Fruit fly (Drosophila melanogaster) whole organism, embryonic: ENCODE measurements around the gene Hr96.
A peak's percentile ranks its signal among the peaks of the same experiment; 100 is the strongest.

Source experiments
- Atf3 ChIP-seq: fragments of 200-800 bp; sonication (Bioruptor generic); optimal IDR thresholded peaks from 3 replicates; lab custom pipeline; 2016; ENCODE audit warnings: missing biosample characterization, missing genetic modification characterization
- CG12299 ChIP-seq: fragments of 200-800 bp; sonication (Bioruptor generic); optimal IDR thresholded peaks from 2 replicates; lab custom pipeline; 2018; ENCODE audit warnings: missing biosample characterization, mild to moderate bottlenecking, missing genetic modification characterization
- CG12659 ChIP-seq: fragments of 200-800 bp; sonication (Bioruptor generic); optimal IDR thresholded peaks from 3 replicates; lab custom pipeline; 2017; ENCODE audit warnings: mild to moderate bottlenecking, missing biosample characterization, missing genetic modification reagents, missing genetic modification characterization
- CG12769 ChIP-seq: fragments of 200-800 bp; sonication (Bioruptor generic); optimal IDR thresholded peaks from 2 replicates; lab custom pipeline; 2019; ENCODE audit warnings: missing biosample characterization, mild to moderate bottlenecking, missing genetic modification characterization, moderate library complexity
- CG13296 ChIP-seq: fragments of 200-800 bp; sonication (Bioruptor generic); optimal IDR thresholded peaks from 3 replicates; lab custom pipeline; 2018; ENCODE audit warnings: missing biosample characterization, mild to moderate bottlenecking, missing genetic modification characterization
- CG14050 ChIP-seq: fragments of 200-800 bp; sonication (Bioruptor generic); IDR thresholded peaks from 3 replicates; pipeline ENCODE4 v1.3.6; 2022; ENCODE audit warnings: missing biosample characterization, missing genetic modification characterization
- CG14860 ChIP-seq: fragments of 200-800 bp; sonication (Bioruptor generic); IDR thresholded peaks from 3 replicates; pipeline ENCODE4 v1.3.6; 2022; ENCODE audit warnings: missing biosample characterization, missing genetic modification characterization; ENCODE audit not compliant: partially characterized antibody
- CG15269 ChIP-seq: fragments of 200-800 bp; sonication (Bioruptor generic); optimal IDR thresholded peaks from 2 replicates; lab custom pipeline; 2018; ENCODE audit warnings: missing biosample characterization, mild to moderate bottlenecking, missing genetic modification characterization, moderate library complexity
- CG15479 ChIP-seq: fragments of 200-800 bp; sonication (Bioruptor generic); optimal IDR thresholded peaks from 3 replicates; lab custom pipeline; 2019; ENCODE audit warnings: missing biosample characterization, mild to moderate bottlenecking, missing genetic modification characterization, moderate library complexity
- CG30431 ChIP-seq: fragments of 200-800 bp; sonication (Bioruptor generic); optimal IDR thresholded peaks from 2 replicates; lab custom pipeline; 2017; ENCODE audit warnings: missing biosample characterization, missing genetic modification characterization
- CG31365 ChIP-seq: fragments of 200-800 bp; sonication (Bioruptor generic); optimal IDR thresholded peaks from 2 replicates; lab custom pipeline; 2018; ENCODE audit warnings: missing biosample characterization, mild to moderate bottlenecking, missing genetic modification characterization
- CG3163 ChIP-seq: fragments of 200-800 bp; sonication (Bioruptor generic); optimal IDR thresholded peaks from 3 replicates; lab custom pipeline; 2016; ENCODE audit warnings: missing biosample characterization, missing genetic modification characterization
- CG5180 ChIP-seq: fragments of 200-800 bp; sonication (Bioruptor generic); optimal IDR thresholded peaks from 3 replicates; lab custom pipeline; 2017; ENCODE audit warnings: missing biosample characterization, missing genetic modification characterization, mild to moderate bottlenecking, moderate library complexity, missing genetic modification reagents
- CG8290 ChIP-seq, 3 experiments: fragments of 200-800 bp; sonication (Bioruptor generic); optimal IDR thresholded peaks; 2 replicates each; lab custom pipeline; 2016 to 2019; ENCODE audit warnings: missing biosample characterization in 3 of 3, missing genetic modification characterization in 3 of 3, mild to moderate bottlenecking in 2 of 3, moderate library complexity in 1 of 3
- CG8924 ChIP-seq: fragments of 200-800 bp; optimal IDR thresholded peaks from 3 replicates; lab custom pipeline; 2019; ENCODE audit warnings: missing biosample characterization, mild to moderate bottlenecking, missing genetic modification characterization, moderate library complexity
- CHES-1-like ChIP-seq: fragments of 200-800 bp; sonication (Bioruptor generic); optimal IDR thresholded peaks from 2 replicates; lab custom pipeline; 2016; ENCODE audit warnings: missing biosample characterization, missing genetic modification characterization
- Eip74EF ChIP-seq, 2 experiments: fragments of 200-800 bp in 1 of 2; fragments of >200 bp in 1 of 2; sonication (Bioruptor generic) in 1 of 2; optimal IDR thresholded peaks; 2 replicates each; lab custom pipeline; 2017 to 2019; ENCODE audit warnings: missing biosample characterization in 2 of 2, missing genetic modification characterization in 2 of 2, mild to moderate bottlenecking in 1 of 2, moderate library complexity in 1 of 2
- Ets97D ChIP-seq: fragments of 200-800 bp; sonication (Bioruptor generic); optimal IDR thresholded peaks from 3 replicates; lab custom pipeline; 2016; ENCODE audit warnings: missing biosample characterization, missing genetic modification characterization
- Fer1 ChIP-seq: fragments of 200-800 bp; sonication (Bioruptor generic); optimal IDR thresholded peaks from 2 replicates; lab custom pipeline; 2017; ENCODE audit warnings: missing biosample characterization, mild to moderate bottlenecking, missing genetic modification characterization
- Fer3 ChIP-seq: fragments of 200-800 bp; sonication (Bioruptor generic); optimal IDR thresholded peaks from 2 replicates; lab custom pipeline; 2018; ENCODE audit warnings: missing biosample characterization, mild to moderate bottlenecking, missing genetic modification characterization, moderate library complexity
- HmgD ChIP-seq: fragments of 200-800 bp; sonication (Bioruptor generic); optimal IDR thresholded peaks from 3 replicates; lab custom pipeline; 2016; ENCODE audit warnings: missing biosample characterization, missing genetic modification characterization
- Hr39 ChIP-seq: fragments of >200 bp; optimal IDR thresholded peaks from 2 replicates; lab custom pipeline; 2017
- Hr51 ChIP-seq, 2 experiments: fragments of 200-800 bp; sonication (Bioruptor generic); optimal IDR thresholded peaks; 2 replicates in 1 of 2; 3 replicates in 1 of 2; lab custom pipeline; 2016 to 2018; ENCODE audit warnings: missing biosample characterization in 2 of 2, missing genetic modification characterization in 2 of 2, mild to moderate bottlenecking in 1 of 2, moderate library complexity in 1 of 2
- Jarid2 ChIP-seq: fragments of 200-800 bp; sonication (Bioruptor generic); optimal IDR thresholded peaks from 3 replicates; lab custom pipeline; 2017; ENCODE audit warnings: mild to moderate bottlenecking, missing biosample characterization, missing genetic modification reagents, missing genetic modification characterization
- Lpt ChIP-seq: fragments of >200 bp; optimal IDR thresholded peaks from 2 replicates; lab custom pipeline; 2018; ENCODE audit warnings: missing biosample characterization, missing genetic modification characterization
- Mad ChIP-seq: fragments of 200-800 bp; sonication (Bioruptor generic); optimal IDR thresholded peaks from 2 replicates; lab custom pipeline; 2016; ENCODE audit warnings: missing biosample characterization, missing genetic modification characterization
- NfI ChIP-seq: fragments of 200-800 bp; sonication (Bioruptor generic); optimal IDR thresholded peaks from 3 replicates; lab custom pipeline; 2018; ENCODE audit warnings: missing biosample characterization, mild to moderate bottlenecking, missing genetic modification characterization, moderate library complexity
- Pdp1 ChIP-seq, 2 experiments: fragments of 200-800 bp; sonication (Bioruptor generic); optimal IDR thresholded peaks; 3 replicates each; lab custom pipeline; 2016; ENCODE audit warnings: missing biosample characterization in 2 of 2, missing genetic modification characterization in 2 of 2, mild to moderate bottlenecking in 1 of 2, moderate library complexity in 1 of 2
- Sry-δ ChIP-seq: fragments of 200-800 bp; sonication (Bioruptor generic); optimal IDR thresholded peaks from 2 replicates; lab custom pipeline; 2016; ENCODE audit warnings: missing biosample characterization, missing genetic modification characterization
- abd-A ChIP-seq: fragments of 200-800 bp; sonication (Bioruptor generic); optimal IDR thresholded peaks from 3 replicates; lab custom pipeline; 2019; ENCODE audit warnings: missing biosample characterization, mild to moderate bottlenecking, missing genetic modification characterization, moderate library complexity
- cg ChIP-seq: fragments of 200-800 bp; sonication (Bioruptor generic); optimal IDR thresholded peaks from 3 replicates; lab custom pipeline; 2019; ENCODE audit warnings: missing biosample characterization, mild to moderate bottlenecking, missing genetic modification characterization, moderate library complexity
- corto ChIP-seq: fragments of 200-800 bp; sonication (Bioruptor generic); optimal IDR thresholded peaks from 2 replicates; lab custom pipeline; 2016; ENCODE audit warnings: missing biosample characterization, mild to moderate bottlenecking, missing genetic modification characterization, moderate library complexity
- cwo ChIP-seq: fragments of 200-800 bp; sonication (Bioruptor generic); optimal IDR thresholded peaks from 3 replicates; lab custom pipeline; 2017; ENCODE audit warnings: missing biosample characterization, missing genetic modification characterization, mild to moderate bottlenecking, moderate library complexity, missing genetic modification reagents
- eve ChIP-seq, 2 experiments: fragments of >200 bp; optimal IDR thresholded peaks; 2 replicates each; lab custom pipeline; 2017; ENCODE audit warnings: missing biosample characterization in 2 of 2, missing genetic modification characterization in 2 of 2
- hb ChIP-seq: fragments of 200-800 bp; sonication (Bioruptor generic); IDR thresholded peaks from 3 replicates; pipeline ENCODE4 v1.3.6; 2022; ENCODE audit warnings: missing biosample characterization, missing genetic modification characterization; ENCODE audit not compliant: partially characterized antibody
- ind ChIP-seq: fragments of 200-800 bp; sonication (Bioruptor generic); optimal IDR thresholded peaks from 3 replicates; lab custom pipeline; 2016; ENCODE audit warnings: missing biosample characterization, missing genetic modification characterization
- kah ChIP-seq: fragments of 200-800 bp; sonication (Bioruptor generic); optimal IDR thresholded peaks from 2 replicates; lab custom pipeline; 2018; ENCODE audit warnings: missing biosample characterization, mild to moderate bottlenecking, missing genetic modification characterization
- lov ChIP-seq, 2 experiments: fragments of 200-800 bp in 1 of 2; fragments of >200 bp in 1 of 2; sonication (Bioruptor generic) in 1 of 2; IDR thresholded peaks in 1 of 2; optimal IDR thresholded peaks in 1 of 2; 2 replicates in 1 of 2; 3 replicates in 1 of 2; pipeline versions ENCODE4 v1.3.6 to Lab custom; 2017 to 2022; ENCODE audit warnings: missing biosample characterization in 1 of 2, missing genetic modification characterization in 1 of 2
- mirr ChIP-seq: fragments of 200-800 bp; sonication (Bioruptor generic); optimal IDR thresholded peaks from 3 replicates; lab custom pipeline; 2018; ENCODE audit warnings: missing biosample characterization, mild to moderate bottlenecking, missing genetic modification characterization
- p53 ChIP-seq: fragments of 200-800 bp; sonication (Bioruptor generic); optimal IDR thresholded peaks from 2 replicates; lab custom pipeline; 2016; ENCODE audit warnings: missing biosample characterization, missing genetic modification characterization
- pros ChIP-seq: fragments of 200-800 bp; sonication (Bioruptor generic); optimal IDR thresholded peaks from 3 replicates; lab custom pipeline; 2019; ENCODE audit warnings: missing biosample characterization, mild to moderate bottlenecking, missing genetic modification characterization, moderate library complexity
- run ChIP-seq: fragments of 200-800 bp; sonication (Bioruptor generic); optimal IDR thresholded peaks from 3 replicates; lab custom pipeline; 2018; ENCODE audit warnings: missing biosample characterization, mild to moderate bottlenecking, missing genetic modification characterization
- schlank ChIP-seq: fragments of 200-800 bp; sonication (Bioruptor generic); optimal IDR thresholded peaks from 2 replicates; lab custom pipeline; 2018; ENCODE audit warnings: missing biosample characterization, mild to moderate bottlenecking, missing genetic modification characterization
- sens ChIP-seq: fragments of 200-800 bp; sonication (Bioruptor generic); peaks from one replicate; lab custom pipeline; 2016; ENCODE audit warnings: missing biosample characterization, missing genetic modification characterization
- sens-2 ChIP-seq: fragments of 200-800 bp; sonication (Bioruptor generic); IDR thresholded peaks from 2 replicates; pipeline ENCODE4 v1.3.6; 2022; ENCODE audit warnings: missing biosample characterization, missing genetic modification characterization
- tna ChIP-seq: fragments of 200-800 bp; sonication (Bioruptor generic); IDR thresholded peaks from 2 replicates; pipeline ENCODE4 v1.3.6; 2022; ENCODE audit warnings: missing biosample characterization, missing genetic modification characterization; ENCODE audit not compliant: partially characterized antibody
- vnd ChIP-seq: fragments of 200-800 bp; sonication (Bioruptor generic); IDR thresholded peaks from 3 replicates; pipeline ENCODE4 v1.3.6; 2022; ENCODE audit warnings: missing biosample characterization, missing genetic modification characterization; ENCODE audit not compliant: partially characterized antibody

Gene Hr96

dm6 chr3R:25049742-25050517, 24.9 kb downstream of the Hr96 start (continued):
- TF ChIP-seq CG14860 (no peak), Jarid2 (GFP tag; lab: Kevin White, UChicago) (peak; percentile 85), Lpt (no peak), sens (peak; percentile 62), Eip74EF (GFP tag; optimal IDR thresholded peaks at IDR 0.05; lab: Kevin White, UChicago) (peak in 1 of 2 experiments; percentile 35), cg (GFP tag; lab: Kevin White, UChicago) (peak; percentile 99), CG12299 (no peak), Hr39 (lab: Kevin White, UChicago) (no peak), CG3163 (GFP tag; lab: Kevin White, UChicago) (peak; percentile 25), CHES-1-like (GFP tag; lab: Kevin White, UChicago) (peak; percentile 10), tna (no peak), vnd (GFP tag; lab: Robert Waterston, UW) (no peak), sens-2 (GFP tag; lab: Robert Waterston, UW) (no peak), CG12769 (tag; lab: Kevin White, UChicago) (peak; percentile 73), kah (GFP tag; lab: Kevin White, UChicago) (peak; percentile 17), CG8290 (GFP tag; optimal IDR thresholded peaks at IDR 0.05; lab: Kevin White, UChicago) (peak; percentile 60), CG8290 (tag; optimal IDR thresholded peaks at IDR 0.05; lab: Kevin White, UChicago) (peak; percentile 68 to 70), lov (optimal IDR thresholded peaks at IDR 0.05; lab: Kevin White, UChicago) (no peak), lov (GFP tag; IDR thresholded peaks at IDR 0.05; lab: Robert Waterston, UW) (no peak), hb (GFP tag; lab: Robert Waterston, UW) (no peak), Fer1 (GFP tag; lab: Kevin White, UChicago) (peak; percentile 70), pros (GFP tag; lab: Kevin White, UChicago) (peak; percentile 50), HmgD (GFP tag; lab: Kevin White, UChicago) (peak; percentile 10), p53 (GFP tag; lab: Kevin White, UChicago) (peak; percentile 42), CG31365 (tag; lab: Kevin White, UChicago) (peak; percentile 28), CG12659 (GFP tag; lab: Kevin White, UChicago) (peak; percentile 34), NfI (GFP tag; lab: Kevin White, UChicago) (peak; percentile 7), schlank (tag; lab: Kevin White, UChicago) (peak; percentile 3), CG30431 (GFP tag; lab: Kevin White, UChicago) (no peak), Fer3 (tag; lab: Kevin White, UChicago) (no peak), run (peak; percentile 21), Ets97D (GFP tag; lab: Kevin White, UChicago) (no peak), Hr51 (GFP tag; optimal IDR thresholded peaks at IDR 0.05; lab: Kevin White, UChicago) (no peak), CG14050 (GFP tag; lab: Robert Waterston, UW) (no peak), abd-A (tag; lab: Kevin White, UChicago) (peak; percentile 80), cwo (GFP tag; lab: Kevin White, UChicago) (peak; percentile 49), Mad (GFP tag; lab: Kevin White, UChicago) (no peak), CG5180 (GFP tag; lab: Kevin White, UChicago) (peak; percentile 86), Sry-δ (peak; percentile 46), ind (no peak), CG15479 (GFP tag; lab: Kevin White, UChicago) (peak; percentile 65), eve (GFP tag; optimal IDR thresholded peaks at IDR 0.05; lab: Kevin White, UChicago) (peak in 1 of 2 experiments; percentile 28), corto (GFP tag; lab: Kevin White, UChicago) (peak; percentile 58), mirr (GFP tag; lab: Kevin White, UChicago) (peak; percentile 93), CG8924 (peak; percentile 67), CG15269 (tag; lab: Kevin White, UChicago) (no peak), Pdp1 (GFP tag; optimal IDR thresholded peaks at IDR 0.05; lab: Kevin White, UChicago) (peak in 1 of 2 experiments; percentile 54), Atf3 (GFP tag; lab: Kevin White, UChicago) (peak; percentile 35), CG13296 (GFP tag; lab: Kevin White, UChicago) (peak; percentile 49)
